Worm (Caenorhabditis elegans): ENCODE results near the gene Y69A2AR.32.

- no peak for TF ChIP-seq pha-4 (tag; optimal IDR thresholded peaks at IDR 0.05)
- no peak for TF ChIP-seq nhr-11 (tag; optimal IDR thresholded peaks at IDR 0.05)
- TF ChIP-seq lin-11 (tag; optimal IDR thresholded peaks at IDR 0.05), result no peak
- no peak for TF ChIP-seq lim-6 (tag; optimal IDR thresholded peaks at IDR 0.05)
These were observed 48.9 kb upstream of the Y69A2AR.32 start, which contains the start of gene Y69A2AR.46 for ce11 chrIV:2561358-2561757.

All from whole organism, late embryonic.